Fruit fly (Drosophila melanogaster): ENCODE data around the gene Sfp93F.

DNA sequence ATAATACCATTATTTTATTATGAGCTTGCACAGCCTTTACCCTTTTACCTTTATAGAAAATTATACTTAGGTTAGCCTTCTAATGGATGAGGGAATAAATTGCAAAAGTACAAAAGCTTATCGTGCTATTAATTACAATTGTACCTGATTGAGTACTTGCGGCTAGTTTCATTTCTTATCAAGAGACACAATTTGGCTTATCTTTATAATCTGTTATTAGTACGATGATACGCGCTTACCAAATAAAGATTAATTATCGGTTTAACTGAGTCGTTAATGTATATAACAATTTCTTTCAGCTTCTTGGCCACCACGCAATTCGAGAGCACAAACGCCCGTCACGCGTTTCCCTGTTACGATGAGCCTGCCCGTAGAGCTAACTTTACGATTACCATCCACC lies 9.8 kb upstream of the Sfp93F start:
- no peak for TF ChIP-seq fd59A (GFP tag; optimal IDR thresholded peaks at IDR 0.05)
- TF ChIP-seq Met (GFP tag; optimal IDR thresholded peaks at IDR 0.05) = no peak
- no peak for TF ChIP-seq CG11294 (GFP tag; IDR thresholded peaks at IDR 0.05)
- no peak for TF ChIP-seq CG9139 (GFP tag; optimal IDR thresholded peaks at IDR 0.05)
- no peak for TF ChIP-seq topi (GFP tag; optimal IDR thresholded peaks at IDR 0.05)
- TF ChIP-seq esn (GFP tag; optimal IDR thresholded peaks at IDR 0.05) = no peak
